Fruit fly (Drosophila melanogaster) whole organism, embryonic: ENCODE measurements around the gene CG31883.

ENCODE experiments used
- Abd-B ChIP-seq: fragments of 200-800 bp; sonication (Bioruptor generic); optimal IDR thresholded peaks from 2 replicates; lab custom pipeline; 2018; ENCODE audit warnings: missing biosample characterization, mild to moderate bottlenecking, missing genetic modification characterization, moderate library complexity
- Antp ChIP-seq: fragments of 200-800 bp; sonication (Bioruptor generic); optimal IDR thresholded peaks from 3 replicates; lab custom pipeline; 2016; ENCODE audit warnings: missing biosample characterization, missing genetic modification characterization
- CG1024 ChIP-seq: fragments of 200-800 bp; sonication (Bioruptor generic); IDR thresholded peaks from 2 replicates; pipeline ENCODE4 v1.3.6; 2022; ENCODE audit warnings: missing biosample characterization, missing genetic modification characterization
- CG10431 ChIP-seq: fragments of 200-800 bp; sonication (Bioruptor generic); optimal IDR thresholded peaks from 3 replicates; lab custom pipeline; 2018; ENCODE audit warnings: missing biosample characterization, mild to moderate bottlenecking, missing genetic modification characterization
- CG10462 ChIP-seq: fragments of 200-800 bp; sonication (Bioruptor generic); optimal IDR thresholded peaks from 2 replicates; lab custom pipeline; 2016; ENCODE audit warnings: missing biosample characterization, missing genetic modification characterization
- CG1233 ChIP-seq: fragments of 200-800 bp; sonication (Bioruptor generic); optimal IDR thresholded peaks from 4 replicates; lab custom pipeline; 2018; ENCODE audit warnings: missing biosample characterization, mild to moderate bottlenecking, missing genetic modification characterization
- CG12391 ChIP-seq: fragments of 200-800 bp; sonication (Bioruptor generic); optimal IDR thresholded peaks from 3 replicates; lab custom pipeline; 2018; ENCODE audit warnings: missing biosample characterization, mild to moderate bottlenecking, missing genetic modification characterization, moderate library complexity
- CG13123 ChIP-seq: fragments of 200-800 bp; sonication (Bioruptor generic); optimal IDR thresholded peaks from 2 replicates; lab custom pipeline; 2016; ENCODE audit warnings: missing biosample characterization, missing genetic modification characterization
- CG15514 ChIP-seq: fragments of 200-800 bp; sonication (Bioruptor generic); optimal IDR thresholded peaks from 3 replicates; lab custom pipeline; 2017; ENCODE audit warnings: missing biosample characterization, missing genetic modification characterization, mild to moderate bottlenecking, moderate library complexity, missing genetic modification reagents
- CG1647 ChIP-seq: fragments of 200-800 bp; sonication (Bioruptor generic); optimal IDR thresholded peaks from 3 replicates; lab custom pipeline; 2016; ENCODE audit warnings: missing biosample characterization, missing genetic modification characterization
- CG31388 ChIP-seq: fragments of 200-800 bp; sonication (Bioruptor generic); optimal IDR thresholded peaks from 2 replicates; lab custom pipeline; 2016; ENCODE audit warnings: missing biosample characterization, missing genetic modification characterization
- CG34376 ChIP-seq: fragments of 200-800 bp; sonication (Bioruptor generic); optimal IDR thresholded peaks from 2 replicates; lab custom pipeline; 2018; ENCODE audit warnings: missing biosample characterization, mild to moderate bottlenecking, missing genetic modification characterization
- CG3847 ChIP-seq: fragments of 200-800 bp; sonication (Bioruptor generic); IDR thresholded peaks from 2 replicates; pipeline ENCODE4 v1.3.6; 2022; ENCODE audit warnings: missing biosample characterization, missing genetic modification characterization
- CG43689 ChIP-seq: fragments of 200-800 bp; sonication (Bioruptor generic); IDR thresholded peaks from 2 replicates; pipeline ENCODE4 v1.3.6; 2022; ENCODE audit warnings: missing biosample characterization, missing genetic modification characterization
- CG4707 ChIP-seq: fragments of 200-800 bp; sonication (Bioruptor generic); optimal IDR thresholded peaks from 2 replicates; lab custom pipeline; 2018; ENCODE audit warnings: missing biosample characterization, mild to moderate bottlenecking, missing genetic modification characterization, moderate library complexity
- CG7839 ChIP-seq: fragments of 200-800 bp; sonication (Bioruptor generic); optimal IDR thresholded peaks from 3 replicates; lab custom pipeline; 2018; ENCODE audit warnings: missing biosample characterization, mild to moderate bottlenecking, missing genetic modification characterization, moderate library complexity
- CG7963 ChIP-seq: fragments of 200-800 bp; sonication (Bioruptor generic); IDR thresholded peaks from 3 replicates; pipeline ENCODE4 v1.3.6; 2022; ENCODE audit warnings: missing biosample characterization, missing genetic modification characterization; ENCODE audit not compliant: partially characterized antibody
- CG9727 ChIP-seq: fragments of 200-800 bp; sonication (Bioruptor generic); optimal IDR thresholded peaks from 3 replicates; lab custom pipeline; 2017; ENCODE audit warnings: missing biosample characterization, mild to moderate bottlenecking, missing genetic modification characterization
- Camta ChIP-seq: fragments of 200-800 bp; sonication (Bioruptor generic); optimal IDR thresholded peaks from 2 replicates; lab custom pipeline; 2016; ENCODE audit warnings: missing biosample characterization, missing genetic modification characterization
- CoRest ChIP-seq: fragments of 200-800 bp; sonication (Bioruptor generic); optimal IDR thresholded peaks from 3 replicates; lab custom pipeline; 2018; ENCODE audit warnings: missing biosample characterization, mild to moderate bottlenecking, missing genetic modification characterization, moderate library complexity
- Ets97D ChIP-seq: fragments of 200-800 bp; sonication (Bioruptor generic); optimal IDR thresholded peaks from 3 replicates; lab custom pipeline; 2016; ENCODE audit warnings: missing biosample characterization, missing genetic modification characterization
- H2.0 ChIP-seq: fragments of 200-800 bp; sonication (Bioruptor generic); IDR thresholded peaks from 2 replicates; pipeline ENCODE4 v1.3.6; 2022; ENCODE audit warnings: missing biosample characterization, missing genetic modification characterization
- Hr39 ChIP-seq: fragments of >200 bp; optimal IDR thresholded peaks from 2 replicates; lab custom pipeline; 2017
- Ptx1 ChIP-seq: fragments of 200-800 bp; sonication (Bioruptor generic); IDR thresholded peaks from 2 replicates; pipeline ENCODE4 v1.3.6; 2022; ENCODE audit warnings: missing biosample characterization, missing genetic modification characterization
- Rfx ChIP-seq: fragments of 200-800 bp; sonication (Bioruptor generic); IDR thresholded peaks from 2 replicates; pipeline ENCODE4 v1.3.6; 2022; ENCODE audit warnings: missing biosample characterization, missing genetic modification characterization
- Rx ChIP-seq: fragments of 200-800 bp; sonication (Bioruptor generic); IDR thresholded peaks from 2 replicates; pipeline ENCODE4 v1.3.6; 2022; ENCODE audit warnings: missing biosample characterization, missing genetic modification characterization
- Scr ChIP-seq: fragments of 200-800 bp; sonication (Bioruptor generic); IDR thresholded peaks from 2 replicates; pipeline ENCODE4 v1.3.6; 2022; ENCODE audit warnings: missing biosample characterization, missing genetic modification characterization; ENCODE audit not compliant: partially characterized antibody
- Side ChIP-seq: fragments of 200-800 bp; sonication (Bioruptor generic); optimal IDR thresholded peaks from 2 replicates; lab custom pipeline; 2016; ENCODE audit warnings: missing biosample characterization, missing genetic modification characterization
- Spps ChIP-seq: fragments of 200-800 bp; sonication (Bioruptor generic); optimal IDR thresholded peaks from 2 replicates; lab custom pipeline; 2018; ENCODE audit warnings: missing biosample characterization, mild to moderate bottlenecking, missing genetic modification characterization
- Trl ChIP-seq, 3 experiments: fragments of >200 bp in 2 of 3; fragments of 200-800 bp in 1 of 3; sonication (Bioruptor generic) in 1 of 3; optimal IDR thresholded peaks; 2 replicates in 1 of 3; 3 replicates in 2 of 3; lab custom pipeline; 2016 to 2017; ENCODE audit warnings: missing biosample characterization in 1 of 3, missing genetic modification characterization in 1 of 3
- YL-1 ChIP-seq: fragments of 200-800 bp; sonication (Bioruptor generic); optimal IDR thresholded peaks from 3 replicates; lab custom pipeline; 2017; ENCODE audit warnings: missing biosample characterization, mild to moderate bottlenecking, missing genetic modification characterization
- ap ChIP-seq: fragments of 200-800 bp; sonication (Bioruptor generic); IDR thresholded peaks from 2 replicates; pipeline ENCODE4 v1.3.6; 2022; ENCODE audit warnings: missing biosample characterization, missing genetic modification characterization
- ci ChIP-seq: fragments of 200-800 bp; sonication (Bioruptor generic); IDR thresholded peaks from 3 replicates; pipeline ENCODE4 v1.3.6; 2022; ENCODE audit warnings: missing biosample characterization, missing genetic modification characterization
- corto ChIP-seq: fragments of 200-800 bp; sonication (Bioruptor generic); optimal IDR thresholded peaks from 2 replicates; lab custom pipeline; 2016; ENCODE audit warnings: missing biosample characterization, mild to moderate bottlenecking, missing genetic modification characterization, moderate library complexity
- crc ChIP-seq: fragments of 200-800 bp; sonication (Bioruptor generic); optimal IDR thresholded peaks from 2 replicates; lab custom pipeline; 2016; ENCODE audit warnings: missing biosample characterization, missing genetic modification characterization
- crp ChIP-seq, 2 experiments: fragments of 200-800 bp; sonication (Bioruptor generic); optimal IDR thresholded peaks; 2 replicates in 1 of 2; 3 replicates in 1 of 2; lab custom pipeline; 2017; ENCODE audit warnings: missing biosample characterization in 2 of 2, missing genetic modification characterization in 2 of 2, mild to moderate bottlenecking in 1 of 2, moderate library complexity in 1 of 2
- danr ChIP-seq: fragments of 200-800 bp; sonication (Bioruptor generic); IDR thresholded peaks from 2 replicates; pipeline ENCODE4 v1.3.6; 2022; ENCODE audit warnings: missing biosample characterization, missing genetic modification characterization
- dati ChIP-seq: fragments of 200-800 bp; sonication (Bioruptor generic); IDR thresholded peaks from 2 replicates; pipeline ENCODE4 v1.3.6; 2022; ENCODE audit warnings: missing biosample characterization, missing genetic modification characterization
- ems ChIP-seq: fragments of 200-800 bp; sonication (Bioruptor generic); optimal IDR thresholded peaks from 3 replicates; lab custom pipeline; 2016; ENCODE audit warnings: missing biosample characterization, missing genetic modification characterization
- eyg ChIP-seq: fragments of 200-800 bp; sonication (Bioruptor generic); optimal IDR thresholded peaks from 3 replicates; lab custom pipeline; 2016; ENCODE audit warnings: missing biosample characterization, missing genetic modification characterization
- ham ChIP-seq: fragments of 200-800 bp; sonication (Bioruptor generic); IDR thresholded peaks from 2 replicates; pipeline ENCODE4 v1.3.6; 2022; ENCODE audit warnings: missing biosample characterization, missing genetic modification characterization
- row ChIP-seq: fragments of 200-800 bp; sonication (Bioruptor generic); IDR thresholded peaks from 3 replicates; pipeline ENCODE4 v1.3.6; 2022; ENCODE audit warnings: missing biosample characterization, missing genetic modification characterization
- run ChIP-seq: fragments of 200-800 bp; sonication (Bioruptor generic); optimal IDR thresholded peaks from 3 replicates; lab custom pipeline; 2018; ENCODE audit warnings: missing biosample characterization, mild to moderate bottlenecking, missing genetic modification characterization
- salm ChIP-seq: fragments of 200-800 bp; sonication (Bioruptor generic); optimal IDR thresholded peaks from 2 replicates; lab custom pipeline; 2018; ENCODE audit warnings: missing biosample characterization, mild to moderate bottlenecking, missing genetic modification characterization
- sd ChIP-seq: fragments of 200-800 bp; sonication (Bioruptor generic); optimal IDR thresholded peaks from 3 replicates; lab custom pipeline; 2018; ENCODE audit warnings: missing biosample characterization, mild to moderate bottlenecking, missing genetic modification characterization, moderate library complexity
- tap ChIP-seq: fragments of 200-800 bp; optimal IDR thresholded peaks from 3 replicates; lab custom pipeline; 2019; ENCODE audit warnings: missing biosample characterization, mild to moderate bottlenecking, missing genetic modification characterization, moderate library complexity
- tin ChIP-seq: fragments of 200-800 bp; sonication (Bioruptor generic); optimal IDR thresholded peaks from 3 replicates; lab custom pipeline; 2016; ENCODE audit warnings: missing biosample characterization, missing genetic modification characterization
- tio ChIP-seq: fragments of 200-800 bp; sonication (Bioruptor generic); optimal IDR thresholded peaks from 2 replicates; lab custom pipeline; 2017; ENCODE audit warnings: missing biosample characterization, missing genetic modification characterization, inconsistent platforms
- vfl ChIP-seq: fragments of 200-800 bp; sonication (Bioruptor generic); optimal IDR thresholded peaks from 2 replicates; lab custom pipeline; 2016; ENCODE audit warnings: missing biosample characterization, missing genetic modification characterization

CG31883 gene

DNA sequence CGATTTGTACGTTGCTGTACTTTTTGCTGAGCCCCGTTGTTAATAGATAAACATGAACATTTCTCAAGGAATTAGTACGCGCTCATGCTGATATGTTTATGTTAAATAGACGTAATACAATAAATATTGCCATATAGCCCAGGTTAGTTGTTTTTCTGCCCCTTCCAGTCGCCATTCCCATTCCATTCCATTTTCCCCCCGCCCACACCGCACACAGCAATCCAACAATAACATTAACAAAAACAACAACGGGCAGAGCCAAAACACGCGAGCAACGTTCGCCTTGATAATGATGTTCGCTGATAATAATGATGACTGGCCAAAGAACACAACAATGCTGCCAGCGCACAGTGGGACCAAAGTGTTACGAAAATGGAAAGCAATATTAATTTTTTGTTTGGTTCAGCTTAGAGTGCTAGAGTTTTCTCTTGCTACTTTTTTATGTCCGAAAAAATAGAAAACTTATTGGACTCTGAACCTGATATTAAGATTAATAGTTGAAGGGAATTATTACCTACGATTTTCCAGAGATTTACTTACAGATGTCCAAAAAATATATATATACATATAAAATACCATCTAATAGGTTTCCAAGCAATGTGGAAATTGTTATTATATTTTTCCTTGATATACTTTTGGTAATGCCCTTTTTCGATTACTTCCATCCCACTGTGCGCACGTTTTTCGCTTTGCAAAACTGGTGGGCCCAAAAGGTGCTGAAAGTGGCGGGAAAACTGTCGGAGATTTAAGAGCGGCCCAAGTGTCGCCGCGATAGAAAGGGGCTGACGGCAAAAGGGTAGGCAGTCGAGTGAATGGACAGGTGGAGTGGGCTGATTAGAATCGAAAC is 41.5 kb downstream of the CG31883 start (continued):
- peak; percentile 83 for TF ChIP-seq Camta
- TF ChIP-seq Spps (tag; lab: Kevin White, UChicago): peak; percentile 92
- peak; percentile 88 for TF ChIP-seq CG3847 (GFP tag; lab: Robert Waterston, UW)
- peak; percentile 91 for TF ChIP-seq tap (tag; lab: Kevin White, UChicago)
- TF ChIP-seq run (tag; lab: Kevin White, UChicago): peak; percentile 94
- peak; percentile 86 for TF ChIP-seq CG31388 (GFP tag; lab: Kevin White, UChicago)
- TF ChIP-seq crp (GFP tag; optimal IDR thresholded peaks at IDR 0.05; lab: Kevin White, UChicago): peak; percentile 9 to 64
- TF ChIP-seq CG7963 (GFP tag; lab: Robert Waterston, UW): no peak
- TF ChIP-seq Trl (optimal IDR thresholded peaks at IDR 0.05; lab: Kevin White, UChicago): no peak
- peak; percentile 81 for TF ChIP-seq Trl (GFP tag; optimal IDR thresholded peaks at IDR 0.05; lab: Kevin White, UChicago)
- TF ChIP-seq CG13123 (GFP tag; lab: Kevin White, UChicago): peak; percentile 84
- peak; percentile 79 for TF ChIP-seq Side (GFP tag; lab: Kevin White, UChicago)
- peak; percentile 84 for TF ChIP-seq danr (GFP tag; lab: Robert Waterston, UW)
- TF ChIP-seq CG43689 (GFP tag; lab: Robert Waterston, UW): peak; percentile 67
- peak; percentile 67 for TF ChIP-seq eyg (GFP tag; lab: Kevin White, UChicago)
- peak; percentile 77 for TF ChIP-seq CG1024 (GFP tag; lab: Robert Waterston, UW)
- TF ChIP-seq Ptx1 (GFP tag; lab: Robert Waterston, UW): peak; percentile 93
- peak; percentile 90 for TF ChIP-seq CG15514 (GFP tag; lab: Kevin White, UChicago)
- TF ChIP-seq CG1233 (GFP tag; lab: Kevin White, UChicago): peak; percentile 97
- TF ChIP-seq CG10462: peak; percentile 94
- peak; percentile 80 for TF ChIP-seq Antp
- no peak for TF ChIP-seq Hr39
- peak; percentile 92 for TF ChIP-seq Rfx
- peak; percentile 93 for TF ChIP-seq salm (tag; lab: Kevin White, UChicago)
- TF ChIP-seq CG10431 (GFP tag; lab: Kevin White, UChicago): peak; percentile 81
- TF ChIP-seq tio (GFP tag; lab: Kevin White, UChicago): peak; percentile 97
- TF ChIP-seq crc: peak; percentile 58
- peak; percentile 81 for TF ChIP-seq ci (GFP tag; lab: Robert Waterston, UW)
- TF ChIP-seq sd: peak; percentile 86
- 0 out of 2 replicates have a peak, but pooled peaks have one; percentile 7 for TF ChIP-seq ham (GFP tag; lab: Robert Waterston, UW)
- TF ChIP-seq Scr: peak; percentile 48
- peak; percentile 83 for TF ChIP-seq YL-1 (GFP tag; lab: Kevin White, UChicago)
- peak; percentile 89 for TF ChIP-seq ems (GFP tag; lab: Kevin White, UChicago)
- peak; percentile 99 for TF ChIP-seq CG9727 (GFP tag; lab: Kevin White, UChicago)
- TF ChIP-seq vfl (GFP tag; lab: Kevin White, UChicago): peak; percentile 92
- TF ChIP-seq H2.0: peak; percentile 73
- peak; percentile 96 for TF ChIP-seq CG34376 (GFP tag; lab: Kevin White, UChicago)
- TF ChIP-seq Rx (GFP tag; lab: Robert Waterston, UW): peak; percentile 72
- TF ChIP-seq Ets97D (GFP tag; lab: Kevin White, UChicago): peak; percentile 76
- TF ChIP-seq CG4707 (GFP tag; lab: Kevin White, UChicago): peak; percentile 85
- TF ChIP-seq tin: peak; percentile 94
- TF ChIP-seq ap: peak; percentile 82
- TF ChIP-seq row (GFP tag; lab: Robert Waterston, UW): peak; percentile 94
- TF ChIP-seq dati (GFP tag; lab: Robert Waterston, UW): peak; percentile 67; the same call in 1 of the 2 replicates
- peak; percentile 97 for TF ChIP-seq CG12391
- peak; percentile 98 for TF ChIP-seq CoRest
- TF ChIP-seq corto (GFP tag; lab: Kevin White, UChicago): peak; percentile 87
- TF ChIP-seq CG7839 (tag; lab: Kevin White, UChicago): peak; percentile 98
- peak; percentile 89 for TF ChIP-seq CG1647 (GFP tag; lab: Kevin White, UChicago)
- peak; percentile 96 for TF ChIP-seq Abd-B (GFP tag; lab: Kevin White, UChicago)
